Worm (Caenorhabditis elegans) whole organism, mixed stage, embryonic: ENCODE data around the gene C01G12.7.

Experiments
- bed-3 ChIP-seq: fragments of 200-800 bp; sonication (Bioruptor generic); optimal IDR thresholded peaks from 3 replicates; lab custom pipeline; 2018; ENCODE audit warnings: mild to moderate bottlenecking, missing genetic modification characterization, moderate library complexity, missing compliant biosample characterization
- zip-8 ChIP-seq: fragments of 150-350 bp; optimal IDR thresholded peaks from 2 replicates; lab custom pipeline; 2014; ENCODE audit warnings: missing biosample characterization, missing genetic modification characterization

- TF ChIP-seq zip-8 (tag; lab: Kevin White, UChicago) (no peak), bed-3 (GFP tag; lab: Kevin White, UChicago) (no peak)
Observed at ce11 chrII:14611307-14611706, 19.6 kb upstream of the C01G12.7 start.
